Worm (Caenorhabditis elegans) whole organism, L4 larva: Measurements from ENCODE around the gene C34D4.2.

ENCODE experiments used
- F49E8.2 ChIP-seq: sonication (generic microtip); optimal IDR thresholded peaks from 2 replicates; lab custom pipeline; 2016; ENCODE audit warnings: missing compliant biosample characterization, mild to moderate bottlenecking, missing genetic modification characterization, borderline replicate concordance
- R02D3.7 ChIP-seq: fragments of 150-350 bp; sonication (generic microtip); optimal IDR thresholded peaks from 3 replicates; lab custom pipeline; 2014; ENCODE audit warnings: missing biosample characterization, missing genetic modification characterization
- Y105C5A.15 ChIP-seq: fragments of 200-800 bp; sonication (Bioruptor generic); IDR thresholded peaks from 2 replicates; pipeline ENCODE4 v1.3.6; 2022; ENCODE audit warnings: missing genetic modification characterization, missing compliant biosample characterization
- aha-1 ChIP-seq: fragments of 150-350 bp; peaks from one replicate; lab custom pipeline; 2014; ENCODE audit warnings: missing biosample characterization, missing genetic modification characterization
- aly-2 ChIP-seq: sonication (generic microtip); optimal IDR thresholded peaks from 2 replicates; lab custom pipeline; 2018; ENCODE audit warnings: missing biosample characterization, missing genetic modification characterization
- ceh-28 ChIP-seq: fragments of 150-350 bp; optimal IDR thresholded peaks from 2 replicates; lab custom pipeline; 2014; ENCODE audit warnings: missing biosample characterization, missing genetic modification reagents, missing genetic modification characterization
- ceh-44 ChIP-seq: fragments of 200-800 bp; sonication (Bioruptor generic); IDR thresholded peaks from 2 replicates; pipeline ENCODE4 v1.3.6; 2022; ENCODE audit warnings: missing genetic modification reagents, missing genetic modification characterization, missing compliant biosample characterization
- ceh-82 ChIP-seq: sonication (generic microtip); optimal IDR thresholded peaks from 2 replicates; lab custom pipeline; 2017; ENCODE audit warnings: missing biosample characterization, missing genetic modification characterization
- daf-12 ChIP-seq: fragments of 150-350 bp; optimal IDR thresholded peaks from 2 replicates; lab custom pipeline; 2014; ENCODE audit warnings: missing biosample characterization, missing genetic modification reagents, missing genetic modification characterization
- daf-16 ChIP-seq, 3 experiments: sonication (generic microtip); optimal IDR thresholded peaks; 2 replicates each; lab custom pipeline; 2016 to 2017; ENCODE audit warnings: missing genetic modification characterization in 3 of 3, missing genetic modification reagents in 3 of 3, mild to moderate bottlenecking in 2 of 3, missing compliant biosample characterization in 2 of 3, missing biosample characterization in 1 of 3, moderate library complexity in 1 of 3
- dmd-9 ChIP-seq: fragments of 200-800 bp; sonication (Bioruptor generic); IDR thresholded peaks from 2 replicates; pipeline ENCODE4 v1.3.6; 2022; ENCODE audit warnings: missing genetic modification reagents, missing genetic modification characterization, missing compliant biosample characterization
- dpl-1 ChIP-seq: fragments of 150-350 bp; optimal IDR thresholded peaks from 2 replicates; lab custom pipeline; 2014; ENCODE audit warnings: missing biosample characterization, missing genetic modification reagents, missing genetic modification characterization
- duxl-1 ChIP-seq: sonication (generic microtip); optimal IDR thresholded peaks from 2 replicates; lab custom pipeline; 2016; ENCODE audit warnings: mild to moderate bottlenecking, missing genetic modification characterization, moderate library complexity, missing compliant biosample characterization; ENCODE audit not compliant: poor library complexity
- dve-1 ChIP-seq: sonication (generic microtip); optimal IDR thresholded peaks from 2 replicates; lab custom pipeline; 2017; ENCODE audit warnings: antibody characterized with exemption, mild to moderate bottlenecking, missing genetic modification characterization, missing compliant biosample characterization; ENCODE audit not compliant: insufficient read depth
- egl-27 ChIP-seq: sonication (generic microtip); optimal IDR thresholded peaks from 3 replicates; lab custom pipeline; 2017; ENCODE audit warnings: missing biosample characterization, missing genetic modification reagents, missing genetic modification characterization
- gei-8 ChIP-seq: fragments of 200-800 bp; sonication (Bioruptor generic); optimal IDR thresholded peaks from 2 replicates; lab custom pipeline; 2018; ENCODE audit warnings: mild to moderate bottlenecking, missing genetic modification characterization, missing compliant biosample characterization
- hlh-11 ChIP-seq: fragments of 200-800 bp; sonication (Bioruptor generic); optimal IDR thresholded peaks from 2 replicates; lab custom pipeline; 2018; ENCODE audit warnings: mild to moderate bottlenecking, missing genetic modification characterization, missing compliant biosample characterization
- hlh-30 ChIP-seq: sonication (generic microtip); optimal IDR thresholded peaks from 2 replicates; lab custom pipeline; 2017; ENCODE audit warnings: antibody characterized with exemption, mild to moderate bottlenecking, missing genetic modification characterization, missing compliant biosample characterization; ENCODE audit not compliant: insufficient read depth
- hmg-1.1 ChIP-seq: fragments of 200-800 bp; sonication (Bioruptor generic); IDR thresholded peaks from 2 replicates; pipeline ENCODE4 v1.3.6; 2022; ENCODE audit warnings: missing genetic modification reagents, missing genetic modification characterization, missing compliant biosample characterization
- jun-1 ChIP-seq: fragments of 150-350 bp; optimal IDR thresholded peaks from 2 replicates; lab custom pipeline; 2014; ENCODE audit warnings: missing biosample characterization, missing genetic modification reagents, missing genetic modification characterization
- lin-1 ChIP-seq: fragments of 200-800 bp; sonication (Bioruptor generic); IDR thresholded peaks from 2 replicates; pipeline ENCODE4 v1.3.6; 2022; ENCODE audit warnings: missing genetic modification reagents, missing genetic modification characterization, missing compliant biosample characterization
- lin-38 ChIP-seq: fragments of 200-800 bp; sonication (Bioruptor generic); IDR thresholded peaks from 2 replicates; pipeline ENCODE4 v1.3.6; 2022; ENCODE audit warnings: missing genetic modification reagents, missing genetic modification characterization, missing compliant biosample characterization
- lir-3 ChIP-seq: sonication (generic microtip); optimal IDR thresholded peaks from 2 replicates; lab custom pipeline; 2016; ENCODE audit warnings: mild to moderate bottlenecking, missing genetic modification characterization, missing compliant biosample characterization
- lsy-2 ChIP-seq, 2 experiments: fragments of 150-350 bp in 1 of 2; sonication (generic microtip) in 1 of 2; optimal IDR thresholded peaks; 2 replicates each; lab custom pipeline; 2014 to 2017; ENCODE audit warnings: missing biosample characterization in 2 of 2, missing genetic modification characterization in 2 of 2
- mdl-1 ChIP-seq, 2 experiments: fragments of 150-350 bp in 1 of 2; sonication (generic microtip) in 1 of 2; optimal IDR thresholded peaks; 2 replicates each; lab custom pipeline; 2014 to 2017; ENCODE audit warnings: missing biosample characterization in 2 of 2, missing genetic modification characterization in 2 of 2
- mep-1 ChIP-seq: fragments of 150-350 bp; sonication (generic microtip); optimal IDR thresholded peaks from 3 replicates; lab custom pipeline; 2014; ENCODE audit warnings: missing biosample characterization, missing genetic modification characterization
- mes-2 ChIP-seq: sonication (generic microtip); optimal IDR thresholded peaks from 2 replicates; lab custom pipeline; 2016; ENCODE audit warnings: missing genotype, mild to moderate bottlenecking, missing genetic modification characterization, missing compliant biosample characterization; ENCODE audit not compliant: poor library complexity, severe bottlenecking
- mxl-3 ChIP-seq: fragments of 200-800 bp; sonication (Bioruptor generic); optimal IDR thresholded peaks from 2 replicates; lab custom pipeline; 2018; ENCODE audit warnings: mild to moderate bottlenecking, missing genetic modification characterization, missing compliant biosample characterization
- nhr-111 ChIP-seq: fragments of 200-800 bp; sonication (Bioruptor generic); optimal IDR thresholded peaks from 2 replicates; lab custom pipeline; 2018; ENCODE audit warnings: mild to moderate bottlenecking, missing genetic modification characterization, missing compliant biosample characterization
- nhr-28 ChIP-seq: fragments of 150-350 bp; optimal IDR thresholded peaks from 2 replicates; lab custom pipeline; 2014; ENCODE audit warnings: missing biosample characterization, missing genetic modification characterization
- nhr-42 ChIP-seq: fragments of 200-800 bp; sonication (Bioruptor generic); IDR thresholded peaks from 2 replicates; pipeline ENCODE4 v1.3.6; 2022; ENCODE audit warnings: missing genetic modification characterization, missing compliant biosample characterization
- nhr-48 ChIP-seq: sonication (generic microtip); optimal IDR thresholded peaks from 2 replicates; lab custom pipeline; 2016; ENCODE audit warnings: mild to moderate bottlenecking, missing genetic modification characterization, missing compliant biosample characterization
- nhr-6 ChIP-seq: fragments of 150-350 bp; optimal IDR thresholded peaks from 2 replicates; lab custom pipeline; 2014; ENCODE audit warnings: missing biosample characterization, missing genetic modification characterization
- nhr-76 ChIP-seq: fragments of 150-350 bp; optimal IDR thresholded peaks from 2 replicates; lab custom pipeline; 2014; ENCODE audit warnings: missing biosample characterization, missing genetic modification characterization
- pha-4 ChIP-seq, 2 experiments: fragments of 150-350 bp in 1 of 2; fragments of 200-800 bp in 1 of 2; sonication (Bioruptor generic) in 1 of 2; IDR thresholded peaks in 1 of 2; optimal IDR thresholded peaks in 1 of 2; 2 replicates each; pipeline versions ENCODE4 v1.3.6 to Lab custom; 2014 to 2022; ENCODE audit warnings: missing genetic modification characterization in 2 of 2, missing genetic modification reagents in 2 of 2, missing biosample characterization in 1 of 2, missing compliant biosample characterization in 1 of 2
- php-3 ChIP-seq: fragments of 200-800 bp; sonication (Bioruptor generic); IDR thresholded peaks from 2 replicates; pipeline ENCODE4 v1.3.6; 2022; ENCODE audit warnings: missing genetic modification reagents, missing genetic modification characterization, missing compliant biosample characterization
- rbr-2 ChIP-seq: sonication (generic microtip); optimal IDR thresholded peaks from 2 replicates; lab custom pipeline; 2016; ENCODE audit warnings: missing genotype, missing genetic modification characterization, missing compliant biosample characterization
- skn-1 ChIP-seq: fragments of 150-350 bp; optimal IDR thresholded peaks from 2 replicates; lab custom pipeline; 2014; ENCODE audit warnings: missing biosample characterization, missing genetic modification characterization
- unc-62 ChIP-seq, 3 experiments: fragments of 150-350 bp in 1 of 3; sonication (generic microtip); optimal IDR thresholded peaks in 2 of 3; peaks in 1 of 3; 1 replicate in 1 of 3; 2 replicates in 2 of 3; lab custom pipeline; 2014 to 2017; ENCODE audit warnings: missing biosample characterization in 3 of 3, missing genetic modification characterization in 3 of 3, missing genetic modification reagents in 3 of 3, missing genotype in 1 of 3
- zip-11 ChIP-seq: fragments of 200-800 bp; sonication (Bioruptor generic); IDR thresholded peaks from 2 replicates; pipeline ENCODE4 v1.3.6; 2022; ENCODE audit warnings: missing genetic modification characterization, missing compliant biosample characterization
- zip-2 ChIP-seq: fragments of 150-350 bp; optimal IDR thresholded peaks from 2 replicates; lab custom pipeline; 2014; ENCODE audit warnings: missing biosample characterization, missing genetic modification characterization

Gene C34D4.2

DNA sequence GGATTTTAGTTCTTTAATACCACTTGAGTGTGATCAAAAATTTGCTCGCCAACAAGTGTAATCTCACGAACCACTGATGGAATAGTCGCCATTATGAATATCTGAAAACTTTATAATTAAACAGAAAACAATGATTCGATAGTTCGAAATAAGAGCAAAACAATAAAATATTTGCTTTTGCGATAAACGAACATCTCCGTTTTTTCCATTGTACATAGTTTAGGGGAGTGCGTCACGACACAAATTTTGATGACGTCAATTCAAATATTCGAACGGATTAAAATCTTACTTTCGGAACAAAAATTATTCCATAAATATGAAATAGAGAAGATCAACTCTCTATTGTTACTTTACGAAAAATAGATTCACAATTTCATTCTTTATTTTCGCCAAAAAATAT, 20.5 kb upstream of the C34D4.2 start, which contains the start of gene mutd-1:
TSS of gene mutd-1 (minus strand) at position 101 of the 400 bp plus-strand sequence.
- no peak for TF ChIP-seq aly-2 (tag; lab: Kevin White, UChicago)
- no peak for TF ChIP-seq zip-11
- no peak for TF ChIP-seq hmg-1.1
- TF ChIP-seq aha-1 (tag; lab: Kevin White, UChicago), result peak; percentile 1
- TF ChIP-seq gei-8 (GFP tag; lab: Kevin White, UChicago), result no peak
- TF ChIP-seq dpl-1, result no peak
- no peak for TF ChIP-seq nhr-42 (GFP tag; lab: Robert Waterston, UW)
- peak in 1 of 2 experiments; percentile 6 for TF ChIP-seq lsy-2 (tag; optimal IDR thresholded peaks at IDR 0.05; lab: Kevin White, UChicago)
- no peak for TF ChIP-seq nhr-6
- no peak for TF ChIP-seq daf-12

DNA sequence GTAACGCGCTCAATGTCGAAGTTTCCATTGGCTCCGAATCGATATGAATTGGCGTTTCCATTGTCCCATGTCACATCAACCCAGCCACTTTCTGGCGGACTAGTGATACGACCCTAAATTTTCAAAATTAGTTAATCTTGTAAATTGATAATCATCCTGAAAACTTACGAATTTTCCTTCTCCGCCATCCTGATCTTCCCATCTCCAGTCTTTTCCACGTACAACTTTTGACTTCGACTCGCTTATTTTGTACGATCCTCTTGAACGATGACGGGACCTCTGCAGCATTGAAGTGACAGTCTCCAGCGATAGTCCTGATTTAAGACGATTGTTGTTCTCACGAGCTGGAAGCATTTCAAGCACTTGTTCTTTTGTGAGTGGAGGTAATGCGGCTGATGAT, 15.3 kb upstream of the C34D4.2 start:
- TF ChIP-seq daf-16 (GFP tag; optimal IDR thresholded peaks at IDR 0.05; lab: Kevin White, UChicago), result no peak
- TF ChIP-seq daf-16 (tag; optimal IDR thresholded peaks at IDR 0.05; lab: Kevin White, UChicago), result no peak
- TF ChIP-seq egl-27 (tag; lab: Kevin White, UChicago), result no peak
- TF ChIP-seq unc-62 (GFP tag; optimal IDR thresholded peaks at IDR 0.05 in 1 of 2; lab: Kevin White, UChicago), result peak in 1 of 2 experiments; percentile 97
- TF ChIP-seq unc-62 (tag; optimal IDR thresholded peaks at IDR 0.05; lab: Kevin White, UChicago), result no peak
- no peak for TF ChIP-seq nhr-111 (GFP tag; lab: Kevin White, UChicago)
- no peak for TF ChIP-seq aly-2 (tag; lab: Kevin White, UChicago)

DNA sequence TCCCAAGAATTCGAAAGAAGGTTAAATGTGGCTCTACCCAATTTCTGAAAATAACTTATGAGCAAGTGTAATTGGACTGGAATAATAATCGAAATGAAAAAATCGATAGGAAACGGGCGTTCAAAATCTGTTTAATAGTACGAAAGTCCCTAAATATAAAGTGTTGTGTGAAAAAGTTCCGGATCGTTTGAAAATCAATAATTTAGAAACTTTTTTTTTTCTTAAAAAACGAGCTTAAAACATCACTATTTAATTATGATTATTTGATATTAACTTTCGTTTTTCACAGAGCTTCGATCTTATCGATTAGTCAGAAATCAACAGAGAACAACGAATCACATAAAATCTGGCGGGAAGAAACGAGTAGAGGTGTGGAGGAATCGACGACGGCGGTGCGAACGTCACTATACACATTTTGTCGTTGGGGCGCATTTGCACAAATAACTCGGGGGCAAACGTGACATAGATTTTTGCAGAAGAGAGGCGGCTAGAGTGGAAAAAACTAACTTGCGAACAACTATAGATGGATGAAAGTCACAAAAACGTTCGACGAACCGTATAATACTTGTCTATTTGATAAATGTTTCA, 9.7 kb upstream of the C34D4.2 start, which contains the start of gene hecd-1:
TSS of gene hecd-1 (minus strand) at position 51 of the 588 bp plus-strand sequence.
- TF ChIP-seq hlh-30 (tag; lab: Kevin White, UChicago) (peak; percentile 79), duxl-1 (tag; lab: Kevin White, UChicago) (no peak), nhr-48 (tag; lab: Kevin White, UChicago) (no peak), dpl-1 (peak; percentile 20), mes-2 (tag; lab: Kevin White, UChicago) (peak; percentile 13), hlh-11 (tag; lab: Kevin White, UChicago) (peak; percentile 14), nhr-28 (peak; percentile 40), skn-1 (tag; lab: Kevin White, UChicago) (no peak), mep-1 (peak; percentile 23), aha-1 (tag; lab: Kevin White, UChicago) (peak; percentile 79), Y105C5A.15 (no peak), mxl-3 (GFP tag; lab: Kevin White, UChicago) (peak; percentile 37), lin-38 (peak; percentile 68), dve-1 (tag; lab: Kevin White, UChicago) (peak; percentile 16), nhr-76 (tag; lab: Kevin White, UChicago) (no peak), ceh-28 (no peak), mdl-1 (tag; optimal IDR thresholded peaks at IDR 0.05; lab: Kevin White, UChicago) (peak in 1 of 2 experiments; percentile 25), lsy-2 (tag; optimal IDR thresholded peaks at IDR 0.05; lab: Kevin White, UChicago) (peak in 1 of 2 experiments; percentile 56), pha-4 (GFP tag; IDR thresholded peaks at IDR 0.05; lab: Robert Waterston, UW) (no peak), pha-4 (tag; optimal IDR thresholded peaks at IDR 0.05; lab: Kevin White, UChicago) (no peak)

DNA sequence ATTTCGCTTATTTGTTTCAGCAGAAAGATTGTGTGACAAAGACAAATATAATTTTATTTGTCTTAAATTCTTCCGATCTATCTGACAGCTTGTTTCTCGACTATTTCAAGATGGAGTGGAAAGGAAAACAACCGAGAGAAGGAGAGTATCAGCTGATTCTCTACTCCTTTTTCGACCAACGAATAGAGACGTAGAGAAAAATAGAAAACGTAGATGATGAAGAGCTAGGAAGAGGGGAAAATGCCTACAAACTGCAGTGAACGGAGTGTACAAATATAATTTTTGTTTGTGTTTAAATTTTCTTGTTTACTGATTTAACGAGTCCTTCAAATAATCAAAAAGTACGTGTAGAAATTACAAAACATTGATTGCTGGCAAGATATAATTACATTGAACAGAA, 6.7 kb upstream of the C34D4.2 start:
- TF ChIP-seq lsy-2 (tag; optimal IDR thresholded peaks at IDR 0.05; lab: Kevin White, UChicago) (peak in 1 of 2 experiments; percentile 64), php-3 (GFP tag; lab: Robert Waterston, UW) (no peak), daf-16 (GFP tag; optimal IDR thresholded peaks at IDR 0.05; lab: Kevin White, UChicago) (no peak), daf-16 (tag; optimal IDR thresholded peaks at IDR 0.05; lab: Kevin White, UChicago) (peak; percentile 75), R02D3.7 (no peak), lin-38 (peak; percentile 29; the same call in 1 of the 2 replicates), nhr-48 (tag; lab: Kevin White, UChicago) (no peak), nhr-28 (peak; percentile 57), mep-1 (peak; percentile 38), rbr-2 (peak; percentile 13), nhr-42 (GFP tag; lab: Robert Waterston, UW) (no peak), ceh-44 (no peak), zip-2 (tag; lab: Kevin White, UChicago) (no peak), pha-4 (GFP tag; IDR thresholded peaks at IDR 0.05; lab: Robert Waterston, UW) (no peak), pha-4 (tag; optimal IDR thresholded peaks at IDR 0.05; lab: Kevin White, UChicago) (no peak), egl-27 (tag; lab: Kevin White, UChicago) (no peak), dmd-9 (no peak), ceh-82 (tag; lab: Kevin White, UChicago) (no peak), daf-12 (no peak), jun-1 (tag; lab: Kevin White, UChicago) (no peak), lin-1 (GFP tag; lab: Robert Waterston, UW) (no peak), mes-2 (tag; lab: Kevin White, UChicago) (peak; percentile 6), lir-3 (tag; lab: Kevin White, UChicago) (no peak), F49E8.2 (tag; lab: Kevin White, UChicago) (no peak)
